Fruit fly (Drosophila melanogaster): Measurements from ENCODE around the gene RFeSP.

RFeSP gene

dm6 chr2L:1648677-1649078 lies 34.7 kb upstream of the RFeSP start (continued):
- peak; percentile 61 for TF ChIP-seq CG15514 (GFP tag; optimal IDR thresholded peaks at IDR 0.05)
- peak; percentile 81 for TF ChIP-seq CG12104 (GFP tag; optimal IDR thresholded peaks at IDR 0.05)
- TF ChIP-seq D19A (tag; optimal IDR thresholded peaks at IDR 0.05): peak; percentile 50
- no peak for TF ChIP-seq CG9437 (GFP tag; optimal IDR thresholded peaks at IDR 0.05)
- TF ChIP-seq ATbp (GFP tag; optimal IDR thresholded peaks at IDR 0.05): peak; percentile 99
- peak; percentile 37 for TF ChIP-seq CG10543 (GFP tag; optimal IDR thresholded peaks at IDR 0.05)
- TF ChIP-seq CG10267 (tag; optimal IDR thresholded peaks at IDR 0.05): no peak
- no peak for TF ChIP-seq MESR4 (GFP tag; optimal IDR thresholded peaks at IDR 0.05)
- no peak for TF ChIP-seq CG7357 (GFP tag; IDR thresholded peaks at IDR 0.05)
- TF ChIP-seq CG14014 (GFP tag; IDR thresholded peaks at IDR 0.05): peak; percentile 82; the same call in 1 of the 2 replicates
- peak; percentile 59 for TF ChIP-seq Fer2 (tag; optimal IDR thresholded peaks at IDR 0.05)
- peak in 2 of 3 experiments; percentile 44 to 70 for TF ChIP-seq lola (GFP tag; optimal IDR thresholded peaks at IDR 0.05)
- peak; percentile 44 for TF ChIP-seq Max (GFP tag; optimal IDR thresholded peaks at IDR 0.05)
- peak; percentile 84 for TF ChIP-seq CG2202 (tag; optimal IDR thresholded peaks at IDR 0.05)
- TF ChIP-seq Adf1 (GFP tag; IDR thresholded peaks at IDR 0.05): peak; percentile 87
- TF ChIP-seq CG11560 (tag; IDR thresholded peaks at IDR 0.05): no peak
- TF ChIP-seq CG10147 (GFP tag; optimal IDR thresholded peaks at IDR 0.05): peak; percentile 74
- TF ChIP-seq nerfin-2 (GFP tag; IDR thresholded peaks at IDR 0.05; ENCODE audit: partially characterized antibody): no peak
- TF ChIP-seq CG14710 (tag; optimal IDR thresholded peaks at IDR 0.05): peak; percentile 51
- TF ChIP-seq CG10959 (GFP tag; IDR thresholded peaks at IDR 0.05): peak; percentile 34; the same call in 1 of the 2 replicates
- peak; percentile 40 for TF ChIP-seq CG10274 (GFP tag; optimal IDR thresholded peaks at IDR 0.05)
- TF ChIP-seq Bteb2 (GFP tag; optimal IDR thresholded peaks at IDR 0.05): peak; percentile 74
- no peak for TF ChIP-seq Dp (GFP tag; optimal IDR thresholded peaks at IDR 0.05)
- peak; percentile 64 for TF ChIP-seq her (GFP tag; optimal IDR thresholded peaks at IDR 0.05)
- TF ChIP-seq Dfd (GFP tag; optimal IDR thresholded peaks at IDR 0.05): no peak
- peak; percentile 66 for TF ChIP-seq Atf3 (GFP tag; optimal IDR thresholded peaks at IDR 0.05)
- TF ChIP-seq CG11085 (GFP tag; IDR thresholded peaks at IDR 0.05): peak; percentile 43; the same call in 1 of the 2 replicates
- peak; percentile 53 for TF ChIP-seq CG18476 (GFP tag; optimal IDR thresholded peaks at IDR 0.05)
- no peak for TF ChIP-seq amos (GFP tag; IDR thresholded peaks at IDR 0.05; ENCODE audit: partially characterized antibody)
- peak; percentile 22 for TF ChIP-seq lilli (GFP tag; optimal IDR thresholded peaks at IDR 0.05)
- TF ChIP-seq CoRest (tag; optimal IDR thresholded peaks at IDR 0.05): peak; percentile 68
- TF ChIP-seq Ets97D (GFP tag; optimal IDR thresholded peaks at IDR 0.05): no peak
- TF ChIP-seq Optix (GFP tag; IDR thresholded peaks at IDR 0.05): peak; percentile 54; the same call in 1 of the 3 replicates
- TF ChIP-seq caup (GFP tag; optimal IDR thresholded peaks at IDR 0.05; ENCODE audit: severe bottlenecking): peak; percentile 84
- TF ChIP-seq hth (optimal IDR thresholded peaks at IDR 0.05): no peak
- TF ChIP-seq CG11456 (GFP tag; IDR thresholded peaks at IDR 0.05): peak; percentile 55; the same call in 2 of the 3 replicates
- no peak for TF ChIP-seq nom (GFP tag; optimal IDR thresholded peaks at IDR 0.05)
- TF ChIP-seq Dip3 (GFP tag; optimal IDR thresholded peaks at IDR 0.05): no peak
- TF ChIP-seq gfzf (GFP tag; optimal IDR thresholded peaks at IDR 0.05): no peak
- peak; percentile 55 for TF ChIP-seq da (GFP tag; optimal IDR thresholded peaks at IDR 0.05)
- peak; percentile 67 for TF ChIP-seq dmrt11E (tag; optimal IDR thresholded peaks at IDR 0.05)
- TF ChIP-seq bigmax (GFP tag; optimal IDR thresholded peaks at IDR 0.05): peak; percentile 76
- peak; percentile 14 for TF ChIP-seq cwo (GFP tag; optimal IDR thresholded peaks at IDR 0.05)
- TF ChIP-seq onecut (GFP tag; IDR thresholded peaks at IDR 0.05): peak; percentile 77
- peak; percentile 22 for TF ChIP-seq CG12391 (tag; optimal IDR thresholded peaks at IDR 0.05)
- no peak for TF ChIP-seq gcm2 (GFP tag; optimal IDR thresholded peaks at IDR 0.05)
- peak; percentile 76 for TF ChIP-seq Atf-2 (GFP tag; optimal IDR thresholded peaks at IDR 0.05)
- peak; percentile 66; the same call in 1 of the 2 replicates for TF ChIP-seq E2f1 (GFP tag; IDR thresholded peaks at IDR 0.05)
- peak; percentile 66 for TF ChIP-seq HmgD (GFP tag; optimal IDR thresholded peaks at IDR 0.05)
- peak; percentile 75 for TF ChIP-seq grn (GFP tag; optimal IDR thresholded peaks at IDR 0.05)

All from whole organism, embryonic.